Worm (Caenorhabditis elegans) whole organism, young adult: Measurements from ENCODE around the gene lgc-31.

Experiments used
- Y53G8AR.9 ChIP-seq: fragments of 200-800 bp; sonication (Bioruptor generic); conservative IDR thresholded peaks from 2 replicates; pipeline ENCODE4 v1.3.6; 2022; ENCODE audit warnings: missing genetic modification reagents, missing genetic modification characterization, missing compliant biosample characterization
- Y67H2A.10 ChIP-seq: fragments of 200-800 bp; sonication (Bioruptor generic); conservative IDR thresholded peaks from 2 replicates; pipeline ENCODE4 v1.3.6; 2022; ENCODE audit warnings: missing genetic modification reagents, missing genetic modification characterization, missing compliant biosample characterization
- attf-6 ChIP-seq: fragments of 200-800 bp; sonication (Bioruptor generic); IDR thresholded peaks from 2 replicates; pipeline ENCODE4 v1.3.6; 2022; ENCODE audit warnings: missing genetic modification reagents, missing genetic modification characterization, missing compliant biosample characterization
- dpl-1 ChIP-seq: fragments of 150-350 bp; optimal IDR thresholded peaks from 2 replicates; lab custom pipeline; 2014; ENCODE audit warnings: missing biosample characterization, missing genetic modification reagents, missing genetic modification characterization
- hlh-26 ChIP-seq: fragments of 200-800 bp; sonication (Bioruptor generic); conservative IDR thresholded peaks from 2 replicates; pipeline ENCODE4 v1.3.6; 2022; ENCODE audit warnings: missing genetic modification reagents, missing genetic modification characterization, missing compliant biosample characterization
- lin-26 ChIP-seq: fragments of 200-800 bp; sonication (Bioruptor generic); IDR thresholded peaks from 2 replicates; pipeline ENCODE4 v1.3.6; 2022; ENCODE audit warnings: missing genetic modification reagents, missing genetic modification characterization, missing compliant biosample characterization
- madf-6 ChIP-seq: fragments of 200-800 bp; sonication (Bioruptor generic); IDR thresholded peaks from 2 replicates; pipeline ENCODE4 v1.3.6; 2022; ENCODE audit warnings: missing genetic modification reagents, missing genetic modification characterization, missing compliant biosample characterization
- mcd-1 ChIP-seq: fragments of 200-800 bp; sonication (Bioruptor generic); IDR thresholded peaks from 2 replicates; pipeline ENCODE4 v1.3.6; 2022; ENCODE audit warnings: missing genetic modification reagents, missing genetic modification characterization, missing compliant biosample characterization
- nhr-80 ChIP-seq: sonication (generic microtip); optimal IDR thresholded peaks from 2 replicates; lab custom pipeline; 2016; ENCODE audit warnings: missing genetic modification characterization, missing compliant biosample characterization
- pha-4 ChIP-seq: fragments of 150-350 bp; sonication (generic microtip); optimal IDR thresholded peaks from 2 replicates; lab custom pipeline; 2014; ENCODE audit warnings: missing biosample characterization, missing genetic modification reagents, missing genetic modification characterization
- repo-1 ChIP-seq: sonication (generic microtip); optimal IDR thresholded peaks from 2 replicates; lab custom pipeline; 2017; ENCODE audit warnings: mild to moderate bottlenecking, missing genetic modification characterization, missing compliant biosample characterization
- tbp1 ChIP-seq: fragments of 200-800 bp; sonication (Bioruptor generic); optimal IDR thresholded peaks from 2 replicates; lab custom pipeline; 2018; ENCODE audit warnings: mild to moderate bottlenecking, missing genetic modification characterization, missing compliant biosample characterization
- tlf-1 ChIP-seq: fragments of 200-800 bp; sonication (Bioruptor generic); optimal IDR thresholded peaks from 2 replicates; lab custom pipeline; 2018; ENCODE audit warnings: mild to moderate bottlenecking, missing genetic modification characterization, missing compliant biosample characterization
- unc-62 ChIP-seq: fragments of 150-350 bp; optimal IDR thresholded peaks from 2 replicates; lab custom pipeline; 2014; ENCODE audit warnings: missing biosample characterization, missing genetic modification reagents, missing genetic modification characterization

ce11 chrV:15559047-15559446 lies 37.2 kb upstream of the lgc-31 start, which contains the start of gene acr-18:
- TF ChIP-seq Y67H2A.10 (no peak), unc-62 (GFP tag; lab: Kevin White, UChicago) (no peak), tbp1 (GFP tag; lab: Kevin White, UChicago) (no peak), nhr-80 (no peak), repo-1 (no peak), tlf-1 (no peak), hlh-26 (no peak), attf-6 (GFP tag; lab: Robert Waterston, UW) (no peak), Y53G8AR.9 (GFP tag; lab: Robert Waterston, UW) (no peak), mcd-1 (GFP tag; lab: Robert Waterston, UW) (no peak), madf-6 (GFP tag; lab: Robert Waterston, UW) (no peak), pha-4 (tag; lab: Kevin White, UChicago) (no peak), dpl-1 (no peak), lin-26 (GFP tag; lab: Robert Waterston, UW) (no peak)
